Worm (Caenorhabditis elegans) whole organism, midembryonic: ENCODE data around the gene cox-6C.
"Not testable (repeated sequence)": the region's sequence is repeated elsewhere in the genome, so short reads cannot be mapped to it uniquely, and the experiment has no call there.

ENCODE experiments used
- T22C8.4 ChIP-seq: fragments of 200-800 bp; sonication (Bioruptor generic); IDR thresholded peaks from 2 replicates; pipeline ENCODE4 v1.3.6; 2022; ENCODE audit warnings: missing genetic modification characterization, missing compliant biosample characterization
- cog-1 ChIP-seq: sonication (generic microtip); optimal IDR thresholded peaks from 2 replicates; lab custom pipeline; 2016; ENCODE audit warnings: missing genetic modification characterization, missing compliant biosample characterization
- flt-1 ChIP-seq: fragments of 200-800 bp; sonication (Bioruptor generic); IDR thresholded peaks from 2 replicates; pipeline ENCODE4 v1.3.6; 2022; ENCODE audit warnings: missing genetic modification characterization, missing compliant biosample characterization
- klf-2 ChIP-seq: fragments of 200-800 bp; sonication (Bioruptor generic); conservative IDR thresholded peaks from 2 replicates; pipeline ENCODE4 v1.3.6; 2022; ENCODE audit warnings: missing genetic modification reagents, missing genetic modification characterization, missing compliant biosample characterization
- med-1 ChIP-seq: sonication (generic microtip); optimal IDR thresholded peaks from 2 replicates; lab custom pipeline; 2017; ENCODE audit warnings: missing genetic modification characterization, mild to moderate bottlenecking, missing compliant biosample characterization, antibody characterized with exemption, missing genetic modification reagents; ENCODE audit not compliant: insufficient read depth
- ref-1 ChIP-seq: fragments of 200-800 bp; sonication (Bioruptor generic); conservative IDR thresholded peaks from 2 replicates; pipeline ENCODE4 v1.3.6; 2022; ENCODE audit warnings: missing genetic modification reagents, missing genetic modification characterization, missing compliant biosample characterization
- tab-1 ChIP-seq: fragments of 200-800 bp; sonication (Bioruptor generic); IDR thresholded peaks from 2 replicates; pipeline ENCODE4 v1.3.6; 2022; ENCODE audit warnings: missing genetic modification characterization, missing compliant biosample characterization
- ztf-23 ChIP-seq: fragments of 200-800 bp; sonication (Bioruptor generic); IDR thresholded peaks from 2 replicates; pipeline ENCODE4 v1.3.6; 2022; ENCODE audit warnings: missing genetic modification reagents, missing genetic modification characterization, missing compliant biosample characterization
- ztf-29 ChIP-seq: fragments of 200-800 bp; sonication (Bioruptor generic); IDR thresholded peaks from 2 replicates; pipeline ENCODE4 v1.3.6; 2022; ENCODE audit warnings: missing genetic modification reagents, missing genetic modification characterization, missing compliant biosample characterization

The cox-6C gene

ce11 chrIV:97681-98080, 28.9 kb upstream of the cox-6C start:
- TF ChIP-seq flt-1 (GFP tag; lab: Robert Waterston, UW) = no peak
- TF ChIP-seq tab-1 = no peak
- no peak for TF ChIP-seq klf-2 (GFP tag; lab: Robert Waterston, UW)
- TF ChIP-seq T22C8.4 (GFP tag; lab: Robert Waterston, UW) = no peak
- no peak for TF ChIP-seq med-1 (GFP tag; lab: Kevin White, UChicago)
- no peak for TF ChIP-seq ref-1
- no peak for TF ChIP-seq cog-1 (tag; lab: Kevin White, UChicago)
- TF ChIP-seq ztf-29 = no peak
- no peak for TF ChIP-seq ztf-23 (GFP tag; lab: Robert Waterston, UW)

ce11 chrIV:102848-103247, 23.7 kb upstream of the cox-6C start:
- TF ChIP-seq klf-2 (GFP tag; lab: Robert Waterston, UW) (no peak), tab-1 (no peak), ref-1 (no peak), T22C8.4 (GFP tag; lab: Robert Waterston, UW) (no peak), ztf-23 (GFP tag; lab: Robert Waterston, UW) (no peak), cog-1 (tag; lab: Kevin White, UChicago) (no peak), ztf-29 (no peak), med-1 (GFP tag; lab: Kevin White, UChicago) (no peak)

DNA sequence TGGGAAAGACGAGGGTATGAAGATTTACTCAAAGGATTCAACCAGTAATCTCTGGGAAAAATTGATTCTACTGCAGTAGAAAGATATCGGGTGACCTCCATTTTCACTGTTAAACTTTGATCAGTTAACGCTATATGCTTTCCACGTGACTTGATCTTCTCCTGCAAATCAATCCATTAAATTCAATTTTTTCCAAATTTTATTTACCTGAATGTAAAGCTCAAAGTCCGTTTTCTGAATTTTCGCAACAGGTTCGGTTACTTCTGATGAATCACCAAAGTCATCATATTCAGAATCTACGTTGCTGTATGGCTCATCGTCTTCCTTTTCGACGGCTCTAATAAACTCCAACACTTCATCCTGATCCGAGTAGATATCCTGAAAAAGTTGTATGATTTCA, 17.2 kb upstream of the cox-6C start, which contains the start of gene B0545.4:
B0545.4 (minus strand) TSS at position 101 of the 400 bp plus-strand sequence.
- TF ChIP-seq cog-1 (tag; lab: Kevin White, UChicago) = no peak
- TF ChIP-seq flt-1 (GFP tag; lab: Robert Waterston, UW) = no peak
- TF ChIP-seq ztf-23 (GFP tag; lab: Robert Waterston, UW) = no peak
- TF ChIP-seq klf-2 (GFP tag; lab: Robert Waterston, UW) = no peak

- TF ChIP-seq cog-1 (tag; lab: Kevin White, UChicago); med-1 (GFP tag; lab: Kevin White, UChicago); ref-1: not testable (repeated sequence)
These were observed 15.2 kb upstream of the cox-6C start, which contains the start of gene F29C4.4 for ce11 chrIV:111377-111776. TSS of gene F29C4.4 (plus strand) at chrIV:111677.

- no peak for TF ChIP-seq ref-1
- TF ChIP-seq flt-1 (GFP tag; lab: Robert Waterston, UW) = no peak
- no peak for TF ChIP-seq med-1 (GFP tag; lab: Kevin White, UChicago)
- TF ChIP-seq ztf-23 (GFP tag; lab: Robert Waterston, UW) = no peak
- no peak for TF ChIP-seq tab-1
- no peak for TF ChIP-seq ztf-29
- TF ChIP-seq klf-2 (GFP tag; lab: Robert Waterston, UW) = no peak
- TF ChIP-seq cog-1 (tag; lab: Kevin White, UChicago) = no peak
- TF ChIP-seq T22C8.4 (GFP tag; lab: Robert Waterston, UW) = no peak
These were observed 7.7 kb upstream of the cox-6C start for ce11 chrIV:118786-119185.

DNA sequence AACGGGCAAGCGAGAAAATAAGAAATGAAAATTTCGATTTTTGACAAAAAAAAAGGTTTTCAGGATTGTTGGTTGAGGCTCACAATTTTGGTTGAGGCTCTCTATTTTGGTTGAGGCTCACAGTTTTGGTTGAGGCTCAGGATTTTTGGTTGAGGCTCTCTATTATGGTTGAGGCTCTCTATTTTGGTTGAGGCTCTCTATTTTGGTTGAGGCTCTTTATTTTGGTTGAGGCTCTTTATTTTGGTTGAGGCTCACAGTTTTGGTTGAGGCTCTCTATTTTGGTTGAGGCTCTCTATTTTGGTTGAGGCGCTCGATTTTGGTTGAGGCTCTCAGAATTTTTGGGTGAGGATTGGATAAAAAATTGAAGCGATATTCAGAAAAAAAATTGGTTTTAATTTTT, 6.7 kb upstream of the cox-6C start:
- TF ChIP-seq ztf-29 (no peak), ztf-23 (GFP tag; lab: Robert Waterston, UW) (no peak), flt-1 (GFP tag; lab: Robert Waterston, UW) (no peak), tab-1 (no peak), T22C8.4 (GFP tag; lab: Robert Waterston, UW) (no peak), klf-2 (GFP tag; lab: Robert Waterston, UW) (no peak), cog-1 (tag; lab: Kevin White, UChicago) (no peak), med-1 (GFP tag; lab: Kevin White, UChicago) (no peak)

DNA sequence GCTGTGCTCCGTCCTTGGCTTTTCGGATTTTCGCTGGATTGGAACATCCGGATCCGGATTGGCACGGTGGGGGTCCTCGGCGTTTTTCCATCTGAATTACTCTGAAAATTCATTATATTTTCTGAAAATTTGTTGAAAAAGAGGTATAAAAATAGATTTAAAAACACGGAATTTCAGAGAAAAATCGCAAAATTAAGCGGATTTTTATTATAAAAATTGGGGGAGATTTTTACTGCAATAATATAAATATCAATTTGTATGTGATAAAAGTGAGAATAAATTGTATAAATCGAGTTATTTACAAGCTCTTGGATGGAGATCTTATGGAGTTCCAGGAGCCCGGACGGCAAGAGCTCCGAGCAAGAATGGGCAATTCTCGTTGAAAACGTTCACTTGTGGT, 4.9 kb upstream of the cox-6C start, which contains the start of gene tut-1:
tut-1 (minus strand) TSS at position 101 of the 400 bp plus-strand sequence.
- TF ChIP-seq T22C8.4 (GFP tag; lab: Robert Waterston, UW) (no peak), ztf-23 (GFP tag; lab: Robert Waterston, UW) (no peak), ztf-29 (no peak), med-1 (GFP tag; lab: Kevin White, UChicago) (no peak), klf-2 (GFP tag; lab: Robert Waterston, UW) (no peak), cog-1 (tag; lab: Kevin White, UChicago) (no peak), flt-1 (GFP tag; lab: Robert Waterston, UW) (no peak), tab-1 (no peak), ref-1 (no peak)

- TF ChIP-seq cog-1 (tag; lab: Kevin White, UChicago) (no peak), med-1 (GFP tag; lab: Kevin White, UChicago) (no peak), ref-1 (no peak), klf-2 (GFP tag; lab: Robert Waterston, UW) (no peak), ztf-23 (GFP tag; lab: Robert Waterston, UW) (no peak), T22C8.4 (GFP tag; lab: Robert Waterston, UW) (no peak), flt-1 (GFP tag; lab: Robert Waterston, UW) (no peak), ztf-29 (no peak), tab-1 (no peak)
These were observed 2.0 kb downstream of the cox-6C start for ce11 chrIV:128525-128924.

DNA sequence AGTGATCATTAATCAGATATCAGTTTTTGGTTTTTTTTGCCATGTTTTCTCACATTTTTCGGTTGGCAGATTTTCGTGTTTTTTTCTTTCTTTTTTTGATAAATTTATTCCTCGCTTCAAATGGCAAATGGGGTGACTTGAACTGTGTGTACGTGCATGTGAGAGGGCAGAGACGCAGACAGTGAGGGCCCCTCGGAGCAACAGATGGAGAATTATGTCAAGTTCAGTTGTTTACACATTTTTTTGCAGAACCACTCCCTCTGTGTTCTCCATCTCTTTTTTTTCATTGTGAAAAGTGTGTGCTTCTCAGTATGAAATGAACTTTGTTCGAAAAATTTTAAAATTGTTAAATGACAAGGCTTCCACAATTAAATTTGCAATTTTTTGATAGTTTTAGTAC, 3.6 kb downstream of the cox-6C start:
- no peak for TF ChIP-seq flt-1 (GFP tag; lab: Robert Waterston, UW)
- no peak for TF ChIP-seq tab-1
- TF ChIP-seq klf-2 (GFP tag; lab: Robert Waterston, UW) = no peak
- TF ChIP-seq T22C8.4 (GFP tag; lab: Robert Waterston, UW) = no peak
- no peak for TF ChIP-seq ztf-29
- no peak for TF ChIP-seq med-1 (GFP tag; lab: Kevin White, UChicago)
- TF ChIP-seq ztf-23 (GFP tag; lab: Robert Waterston, UW) = no peak
- TF ChIP-seq ref-1 = no peak
- TF ChIP-seq cog-1 (tag; lab: Kevin White, UChicago) = no peak

DNA sequence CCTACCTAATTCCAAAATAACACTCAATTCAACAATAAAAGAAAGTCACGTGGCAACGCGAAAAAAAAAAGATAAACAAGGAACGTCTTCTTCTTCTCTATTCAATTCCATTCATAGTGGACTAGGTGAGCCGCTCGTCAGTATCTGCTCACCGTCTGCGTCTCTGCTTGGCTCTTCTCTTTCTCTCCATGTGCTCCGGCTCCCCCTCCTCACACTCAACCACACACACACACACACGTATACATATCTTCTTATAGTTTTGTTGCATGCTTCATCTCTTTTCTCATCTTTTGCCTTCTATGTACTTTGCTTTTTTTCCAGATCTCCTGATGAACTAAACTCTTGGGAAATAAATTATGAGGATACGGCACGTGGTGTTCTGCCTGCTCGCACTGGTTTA, 5.6 kb downstream of the cox-6C start, which contains the start of gene daf-1:
daf-1 (plus strand) TSS at position 322 of the 400 bp plus-strand sequence.
- no peak for TF ChIP-seq ztf-29
- no peak for TF ChIP-seq klf-2 (GFP tag; lab: Robert Waterston, UW)
- TF ChIP-seq ztf-23 (GFP tag; lab: Robert Waterston, UW) = no peak
